Worm (Caenorhabditis elegans): ENCODE data around the gene ceh-57.
A peak's percentile ranks its signal among the peaks of the same experiment; 100 is the strongest.

ceh-57 gene

DNA sequence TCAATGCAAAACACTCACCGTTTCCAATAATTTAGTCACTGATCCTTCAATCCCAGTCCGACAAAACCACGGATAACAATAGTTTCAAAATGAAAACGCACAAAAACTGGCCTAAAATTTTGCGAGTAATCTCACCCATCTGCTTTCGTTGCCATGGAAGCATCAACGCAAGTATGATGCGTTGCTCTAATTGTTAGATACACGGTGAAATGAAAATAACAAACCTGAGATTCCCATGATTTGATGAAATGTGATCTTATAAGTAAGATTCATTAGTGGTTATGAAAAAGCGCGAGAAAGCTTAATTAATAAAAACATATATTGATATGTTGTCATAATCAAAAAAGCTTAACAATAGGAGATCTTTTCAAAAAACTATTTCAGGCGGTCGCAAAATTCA lies at the start of gene ceh-57:
Gene ceh-57 (minus strand): TSS at position 95 of the 400 bp plus-strand sequence.
- TF ChIP-seq snpc-4 (tag; optimal IDR thresholded peaks at IDR 0.05) (no peak), nhr-28 (tag; optimal IDR thresholded peaks at IDR 0.05) (no peak), daf-16 (GFP tag; optimal IDR thresholded peaks at IDR 0.05) (no peak), daf-16 (tag; optimal IDR thresholded peaks at IDR 0.05) (no peak), nhr-77 (tag; optimal IDR thresholded peaks at IDR 0.05) (no peak), pqm-1 (tag; optimal IDR thresholded peaks at IDR 0.05) (no peak), tag-97 (GFP tag; IDR thresholded peaks at IDR 0.05) (no peak), daf-8 (GFP tag; IDR thresholded peaks at IDR 0.05) (no peak), R02D3.7 (tag; optimal IDR thresholded peaks at IDR 0.05) (no peak), tra-1 (GFP tag; IDR thresholded peaks at IDR 0.05) (no peak), zfp-3 (GFP tag; conservative IDR thresholded peaks at IDR 0.05) (no peak), ceh-62 (tag; optimal IDR thresholded peaks at IDR 0.05) (no peak), vab-7 (GFP tag; IDR thresholded peaks at IDR 0.05) (no peak), cey-2 (tag; optimal IDR thresholded peaks at IDR 0.05; ENCODE audit: borderline replicate concordance, insufficient read depth) (no peak)

ce11 chrII:10416332-10416863 lies 49.3 kb upstream of the ceh-57 start, which contains the start of gene eif-2A:
Gene eif-2A (plus strand): TSS chrII:10416800.
- TF ChIP-seq unc-130 (GFP tag; optimal IDR thresholded peaks at IDR 0.05) (peak; percentile 0), daf-8 (GFP tag; IDR thresholded peaks at IDR 0.05) (no peak), zfp-3 (GFP tag; conservative IDR thresholded peaks at IDR 0.05) (no peak), lsy-2 (tag; optimal IDR thresholded peaks at IDR 0.05) (peak in 1 of 2 experiments; percentile 93), dpl-1 (GFP tag; optimal IDR thresholded peaks at IDR 0.05) (peak; percentile 32), T20F7.1 (GFP tag; optimal IDR thresholded peaks at IDR 0.05) (peak; percentile 61), unc-62 (GFP tag; optimal IDR thresholded peaks at IDR 0.05 in 1 of 2) (peak in 1 of 2 experiments; percentile 12), unc-62 (tag; optimal IDR thresholded peaks at IDR 0.05) (no peak), hlh-30 (tag; optimal IDR thresholded peaks at IDR 0.05; ENCODE audit: insufficient read depth) (peak; percentile 80)

DNA sequence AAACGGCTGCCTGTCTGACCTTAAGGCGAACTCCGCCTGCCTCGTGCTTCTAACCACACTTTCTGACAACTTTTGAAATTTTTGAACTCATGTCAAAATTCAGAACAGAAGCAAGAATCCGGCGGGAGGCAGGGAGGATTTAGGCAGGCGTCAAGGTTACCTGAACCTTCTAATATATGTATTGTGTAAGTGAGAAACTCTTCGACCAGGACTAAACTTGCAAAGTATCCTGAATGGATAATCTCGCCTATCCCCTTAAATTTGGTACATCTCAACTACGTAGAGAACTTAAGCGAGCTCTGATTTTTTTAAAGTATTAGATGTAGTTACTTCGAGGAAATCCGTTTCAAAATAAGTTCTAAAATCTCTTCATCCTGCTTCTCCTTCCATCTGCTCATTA lies 43.9 kb upstream of the ceh-57 start, which contains the start of gene E04D5.5:
Gene E04D5.5 (plus strand): TSS at position 301 of the 400 bp plus-strand sequence.
- TF ChIP-seq fkh-10 (GFP tag; optimal IDR thresholded peaks at IDR 0.05) (no peak), zfp-2 (tag; optimal IDR thresholded peaks at IDR 0.05) (no peak), unc-39 (tag; optimal IDR thresholded peaks at IDR 0.05) (no peak), gei-8 (GFP tag; optimal IDR thresholded peaks at IDR 0.05) (no peak), zag-1 (tag; optimal IDR thresholded peaks at IDR 0.05) (no peak), snpc-4 (tag; optimal IDR thresholded peaks at IDR 0.05) (no peak), F44E2.7 (GFP tag; IDR thresholded peaks at IDR 0.05) (no peak), lsy-2 (tag; optimal IDR thresholded peaks at IDR 0.05) (no peak), nhr-28 (tag; optimal IDR thresholded peaks at IDR 0.05) (no peak), aly-2 (tag; optimal IDR thresholded peaks at IDR 0.05) (no peak)

DNA sequence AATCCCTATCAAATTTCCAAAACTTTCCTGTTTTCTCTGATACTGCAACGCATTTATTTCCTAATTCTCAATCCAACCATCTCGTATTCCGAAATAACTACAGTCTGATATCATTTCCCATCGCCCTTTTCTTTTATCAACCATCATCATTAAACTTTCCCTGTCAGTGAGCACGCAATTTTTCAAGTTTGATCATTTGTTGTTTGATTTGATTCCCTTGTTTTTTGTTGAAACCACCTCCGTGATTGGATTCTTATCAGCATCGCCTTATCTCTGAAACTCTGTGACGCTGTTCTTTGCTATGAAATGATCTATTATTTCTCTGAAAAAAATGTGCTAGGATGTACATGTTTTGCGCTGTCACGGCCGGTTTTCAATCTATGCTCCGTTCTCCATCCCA lies 35.9 kb upstream of the ceh-57 start:
- TF ChIP-seq nhr-25 (tag; optimal IDR thresholded peaks at IDR 0.05; ENCODE audit: borderline replicate concordance, insufficient read depth), result no peak
- no peak for TF ChIP-seq ZK546.5 (tag; optimal IDR thresholded peaks at IDR 0.05)
- TF ChIP-seq nhr-28 (tag; optimal IDR thresholded peaks at IDR 0.05), result peak; percentile 82
- peak in 1 of 2 experiments; percentile 62 for TF ChIP-seq unc-62 (GFP tag; optimal IDR thresholded peaks at IDR 0.05 in 1 of 2)
- no peak for TF ChIP-seq unc-62 (tag; optimal IDR thresholded peaks at IDR 0.05)
- no peak for TF ChIP-seq R02D3.7 (tag; optimal IDR thresholded peaks at IDR 0.05)
- peak; percentile 87 for TF ChIP-seq pqm-1 (tag; optimal IDR thresholded peaks at IDR 0.05)
- TF ChIP-seq daf-16 (GFP tag; optimal IDR thresholded peaks at IDR 0.05), result no peak
- peak; percentile 85 for TF ChIP-seq daf-16 (tag; optimal IDR thresholded peaks at IDR 0.05)
- TF ChIP-seq lin-29 (GFP tag; IDR thresholded peaks at IDR 0.05), result no peak
- TF ChIP-seq dmd-9 (GFP tag; IDR thresholded peaks at IDR 0.05), result no peak
- no peak for TF ChIP-seq madf-9 (GFP tag; conservative IDR thresholded peaks at IDR 0.05)
- peak; percentile 57; the same call in 1 of the 2 replicates for TF ChIP-seq tra-1 (GFP tag; IDR thresholded peaks at IDR 0.05)
- no peak for TF ChIP-seq skn-1 (tag; optimal IDR thresholded peaks at IDR 0.05)
- TF ChIP-seq mdt-29 (GFP tag; IDR thresholded peaks at IDR 0.05), result no peak
- no peak for TF ChIP-seq hif-1 (tag; optimal IDR thresholded peaks at IDR 0.05)
- no peak for TF ChIP-seq php-3 (GFP tag; IDR thresholded peaks at IDR 0.05)
- TF ChIP-seq dmd-6 (GFP tag; IDR thresholded peaks at IDR 0.05), result peak; percentile 86
- TF ChIP-seq dve-1 (tag; optimal IDR thresholded peaks at IDR 0.05; ENCODE audit: insufficient read depth), result peak; percentile 47
- no peak for TF ChIP-seq vab-7 (GFP tag; IDR thresholded peaks at IDR 0.05)
- no peak for TF ChIP-seq rbr-2 (tag; optimal IDR thresholded peaks at IDR 0.05)
- TF ChIP-seq lin-15B (tag; optimal IDR thresholded peaks at IDR 0.05), result no peak
